Fruit fly (Drosophila melanogaster) whole organism, embryonic: ENCODE measurements around the gene RpL28.

Experiments used
- Aef1 ChIP-seq: fragments of 200-800 bp; sonication (Bioruptor generic); IDR thresholded peaks from 3 replicates; pipeline ENCODE4 v1.3.6; 2022; ENCODE audit warnings: missing biosample characterization, missing genetic modification characterization
- Blimp-1 ChIP-seq: fragments of 200-800 bp; sonication (Bioruptor generic); optimal IDR thresholded peaks from 3 replicates; lab custom pipeline; 2018; ENCODE audit warnings: missing biosample characterization, missing genetic modification characterization, mild to moderate bottlenecking, moderate library complexity, missing genetic modification reagents
- CG12155 ChIP-seq: fragments of 200-800 bp; sonication (Bioruptor generic); optimal IDR thresholded peaks from 3 replicates; lab custom pipeline; 2016; ENCODE audit warnings: missing biosample characterization, missing genetic modification characterization
- CG12299 ChIP-seq: fragments of 200-800 bp; sonication (Bioruptor generic); optimal IDR thresholded peaks from 2 replicates; lab custom pipeline; 2018; ENCODE audit warnings: missing biosample characterization, mild to moderate bottlenecking, missing genetic modification characterization
- CG14965 ChIP-seq: fragments of 200-800 bp; sonication (Bioruptor generic); optimal IDR thresholded peaks from 2 replicates; lab custom pipeline; 2016; ENCODE audit warnings: missing biosample characterization, missing genetic modification characterization, borderline replicate concordance
- CG1603 ChIP-seq: fragments of 200-800 bp; sonication (Bioruptor generic); optimal IDR thresholded peaks from 2 replicates; lab custom pipeline; 2019; ENCODE audit warnings: missing biosample characterization, mild to moderate bottlenecking, missing genetic modification characterization, moderate library complexity
- CG17612 ChIP-seq: fragments of 200-800 bp; sonication (Bioruptor generic); IDR thresholded peaks from 2 replicates; pipeline ENCODE4 v1.3.6; 2022; ENCODE audit warnings: missing biosample characterization, missing genetic modification characterization
- CG1832 ChIP-seq: fragments of 200-800 bp; sonication (Bioruptor generic); optimal IDR thresholded peaks from 2 replicates; lab custom pipeline; 2017; ENCODE audit warnings: missing biosample characterization, mild to moderate bottlenecking, missing genetic modification characterization, inconsistent platforms
- CG2712 ChIP-seq: fragments of 200-800 bp; optimal IDR thresholded peaks from 3 replicates; lab custom pipeline; 2019; ENCODE audit warnings: missing biosample characterization, mild to moderate bottlenecking, missing genetic modification characterization, moderate library complexity
- CG3163 ChIP-seq: fragments of 200-800 bp; sonication (Bioruptor generic); optimal IDR thresholded peaks from 3 replicates; lab custom pipeline; 2016; ENCODE audit warnings: missing biosample characterization, missing genetic modification characterization
- CG32532 ChIP-seq: fragments of 200-800 bp; sonication (Bioruptor generic); IDR thresholded peaks from 2 replicates; pipeline ENCODE4 v1.3.6; 2022; ENCODE audit warnings: missing biosample characterization, missing genetic modification characterization
- CG32772 ChIP-seq: fragments of 200-800 bp; sonication (Bioruptor generic); IDR thresholded peaks from 2 replicates; pipeline ENCODE4 v1.3.6; 2022; ENCODE audit warnings: missing biosample characterization, missing genetic modification characterization
- CG33213 ChIP-seq: fragments of 200-800 bp; sonication (Bioruptor generic); optimal IDR thresholded peaks from 3 replicates; lab custom pipeline; 2016; ENCODE audit warnings: missing biosample characterization, missing genetic modification characterization
- CG33557 ChIP-seq: fragments of 200-800 bp; sonication (Bioruptor generic); optimal IDR thresholded peaks from 2 replicates; lab custom pipeline; 2019; ENCODE audit warnings: missing biosample characterization, mild to moderate bottlenecking, missing genetic modification characterization, moderate library complexity
- CG3995 ChIP-seq: fragments of 200-800 bp; sonication (Bioruptor generic); optimal IDR thresholded peaks from 3 replicates; lab custom pipeline; 2016; ENCODE audit warnings: missing biosample characterization, missing genetic modification characterization
- CG4730 ChIP-seq: fragments of 200-800 bp; sonication (Bioruptor generic); IDR thresholded peaks from 2 replicates; pipeline ENCODE4 v1.3.6; 2022; ENCODE audit warnings: missing biosample characterization, missing genetic modification characterization
- CG7372 ChIP-seq: fragments of 200-800 bp; sonication (Bioruptor generic); IDR thresholded peaks from 2 replicates; pipeline ENCODE4 v1.3.6; 2022; ENCODE audit warnings: missing biosample characterization, missing genetic modification characterization
- CG8478 ChIP-seq: fragments of >200 bp; optimal IDR thresholded peaks from 2 replicates; lab custom pipeline; 2018
- Chrac-16 ChIP-seq: fragments of 200-800 bp; sonication (Bioruptor generic); optimal IDR thresholded peaks from 3 replicates; lab custom pipeline; 2016; ENCODE audit warnings: missing biosample characterization, missing genetic modification characterization
- Dfd ChIP-seq, 2 experiments: fragments of >200 bp; optimal IDR thresholded peaks; 2 replicates each; lab custom pipeline; 2017; ENCODE audit warnings: missing biosample characterization in 2 of 2, missing genetic modification characterization in 2 of 2
- Dip3 ChIP-seq: fragments of 200-800 bp; sonication (Bioruptor generic); optimal IDR thresholded peaks from 3 replicates; lab custom pipeline; 2016; ENCODE audit warnings: missing biosample characterization, missing genetic modification characterization
- Eip74EF ChIP-seq, 2 experiments: fragments of 200-800 bp in 1 of 2; fragments of >200 bp in 1 of 2; sonication (Bioruptor generic) in 1 of 2; optimal IDR thresholded peaks; 2 replicates each; lab custom pipeline; 2017 to 2019; ENCODE audit warnings: missing biosample characterization in 2 of 2, missing genetic modification characterization in 2 of 2, mild to moderate bottlenecking in 1 of 2, moderate library complexity in 1 of 2
- Fer2 ChIP-seq: fragments of 200-800 bp; sonication (Bioruptor generic); optimal IDR thresholded peaks from 2 replicates; lab custom pipeline; 2018; ENCODE audit warnings: missing biosample characterization, mild to moderate bottlenecking, missing genetic modification characterization, moderate library complexity
- H2.0 ChIP-seq: fragments of 200-800 bp; sonication (Bioruptor generic); IDR thresholded peaks from 2 replicates; pipeline ENCODE4 v1.3.6; 2022; ENCODE audit warnings: missing biosample characterization, missing genetic modification characterization
- HLH3B ChIP-seq: fragments of 200-800 bp; sonication (Bioruptor generic); IDR thresholded peaks from 2 replicates; pipeline ENCODE4 v1.3.6; 2022; ENCODE audit warnings: missing biosample characterization, missing genetic modification characterization
- Hr3 ChIP-seq: fragments of 200-800 bp; sonication (Bioruptor generic); optimal IDR thresholded peaks from 3 replicates; lab custom pipeline; 2016; ENCODE audit warnings: missing biosample characterization, missing genetic modification characterization
- Oaz ChIP-seq: fragments of 200-800 bp; sonication (Bioruptor generic); IDR thresholded peaks from 2 replicates; pipeline ENCODE4 v1.3.6; 2022; ENCODE audit warnings: missing biosample characterization, missing genetic modification characterization
- Opbp ChIP-seq: fragments of 200-800 bp; sonication (Bioruptor generic); IDR thresholded peaks from 3 replicates; pipeline ENCODE4 v1.3.6; 2022; ENCODE audit warnings: missing biosample characterization, missing genetic modification characterization; ENCODE audit not compliant: partially characterized antibody
- Ptx1 ChIP-seq: fragments of 200-800 bp; sonication (Bioruptor generic); IDR thresholded peaks from 2 replicates; pipeline ENCODE4 v1.3.6; 2022; ENCODE audit warnings: missing biosample characterization, missing genetic modification characterization
- Sox100B ChIP-seq: fragments of 200-800 bp; sonication (Bioruptor generic); optimal IDR thresholded peaks from 3 replicates; lab custom pipeline; 2018; ENCODE audit warnings: missing biosample characterization, mild to moderate bottlenecking, missing genetic modification characterization
- Tbp ChIP-seq: fragments of >200 bp; optimal IDR thresholded peaks from 2 replicates; lab custom pipeline; 2018; ENCODE audit warnings: missing biosample characterization, missing genetic modification characterization
- Trl ChIP-seq, 3 experiments: fragments of >200 bp in 2 of 3; fragments of 200-800 bp in 1 of 3; sonication (Bioruptor generic) in 1 of 3; optimal IDR thresholded peaks; 2 replicates in 1 of 3; 3 replicates in 2 of 3; lab custom pipeline; 2016 to 2017; ENCODE audit warnings: missing biosample characterization in 1 of 3, missing genetic modification characterization in 1 of 3
- bowl ChIP-seq: fragments of 200-800 bp; sonication (Bioruptor generic); IDR thresholded peaks from 2 replicates; pipeline ENCODE4 v1.3.6; 2022; ENCODE audit warnings: missing biosample characterization, missing genetic modification characterization
- br ChIP-seq: fragments of >200 bp; optimal IDR thresholded peaks from 2 replicates; lab custom pipeline; 2017
- ci ChIP-seq: fragments of 200-800 bp; sonication (Bioruptor generic); IDR thresholded peaks from 3 replicates; pipeline ENCODE4 v1.3.6; 2022; ENCODE audit warnings: missing biosample characterization, missing genetic modification characterization
- dimm ChIP-seq: fragments of 200-800 bp; sonication (Bioruptor generic); IDR thresholded peaks from 2 replicates; pipeline ENCODE4 v1.3.6; 2022; ENCODE audit warnings: missing biosample characterization, missing genetic modification characterization
- emc ChIP-seq: fragments of 200-800 bp; sonication (Bioruptor generic); optimal IDR thresholded peaks from 2 replicates; lab custom pipeline; 2016; ENCODE audit warnings: missing biosample characterization, missing genetic modification characterization
- eyg ChIP-seq: fragments of 200-800 bp; sonication (Bioruptor generic); optimal IDR thresholded peaks from 3 replicates; lab custom pipeline; 2016; ENCODE audit warnings: missing biosample characterization, missing genetic modification characterization
- fd96Cb ChIP-seq: fragments of 200-800 bp; sonication (Bioruptor generic); optimal IDR thresholded peaks from 2 replicates; lab custom pipeline; 2018; ENCODE audit warnings: missing biosample characterization, mild to moderate bottlenecking, missing genetic modification characterization, moderate library complexity
- kay ChIP-seq: fragments of 200-800 bp; sonication (Bioruptor generic); optimal IDR thresholded peaks from 2 replicates; lab custom pipeline; 2016; ENCODE audit warnings: missing biosample characterization, missing genetic modification characterization
- mirr ChIP-seq: fragments of 200-800 bp; sonication (Bioruptor generic); optimal IDR thresholded peaks from 3 replicates; lab custom pipeline; 2018; ENCODE audit warnings: missing biosample characterization, mild to moderate bottlenecking, missing genetic modification characterization
- pita ChIP-seq: fragments of 200-800 bp; sonication (Bioruptor generic); optimal IDR thresholded peaks from 2 replicates; lab custom pipeline; 2017; ENCODE audit warnings: missing biosample characterization, mild to moderate bottlenecking, missing genetic modification characterization
- ranshi ChIP-seq: fragments of 200-800 bp; sonication (Bioruptor generic); IDR thresholded peaks from 2 replicates; pipeline ENCODE4 v1.3.6; 2022; ENCODE audit warnings: missing biosample characterization, missing genetic modification characterization
- schlank ChIP-seq: fragments of 200-800 bp; sonication (Bioruptor generic); optimal IDR thresholded peaks from 2 replicates; lab custom pipeline; 2018; ENCODE audit warnings: missing biosample characterization, mild to moderate bottlenecking, missing genetic modification characterization
- sna ChIP-seq: fragments of 200-800 bp; sonication (Bioruptor generic); IDR thresholded peaks from 2 replicates; pipeline ENCODE4 v1.3.6; 2022; ENCODE audit warnings: missing biosample characterization, missing genetic modification characterization; ENCODE audit not compliant: partially characterized antibody
- twi ChIP-seq: fragments of 200-800 bp; optimal IDR thresholded peaks from 2 replicates; lab custom pipeline; 2019; ENCODE audit warnings: missing biosample characterization, mild to moderate bottlenecking, missing genetic modification characterization, moderate library complexity
- unpg ChIP-seq: fragments of 200-800 bp; sonication (Bioruptor generic); optimal IDR thresholded peaks from 3 replicates; lab custom pipeline; 2018; ENCODE audit warnings: missing biosample characterization, mild to moderate bottlenecking, missing genetic modification characterization, moderate library complexity
- zen ChIP-seq: fragments of 200-800 bp; sonication (Bioruptor generic); optimal IDR thresholded peaks from 3 replicates; lab custom pipeline; 2018; ENCODE audit warnings: missing biosample characterization, mild to moderate bottlenecking, missing genetic modification characterization, moderate library complexity
- zen2 ChIP-seq: fragments of 200-800 bp; sonication (Bioruptor generic); IDR thresholded peaks from 3 replicates; pipeline ENCODE4 v1.3.6; 2022; ENCODE audit warnings: missing biosample characterization, missing genetic modification characterization; ENCODE audit not compliant: partially characterized antibody

Gene RpL28

dm6 chr3L:3198447-3199402 is 24.0 kb downstream of the RpL28 start, which contains the start of the genes CG32276 and gry (continued):
- TF ChIP-seq bowl (GFP tag; lab: Robert Waterston, UW) (no peak), CG8478 (lab: Kevin White, UChicago) (no peak), Hr3 (peak; percentile 70), Blimp-1 (GFP tag; lab: Kevin White, UChicago) (no peak), schlank (tag; lab: Kevin White, UChicago) (no peak), CG7372 (peak; percentile 66; the same call in 1 of the 2 replicates), CG33213 (peak; percentile 81), fd96Cb (tag; lab: Kevin White, UChicago) (peak; percentile 57), CG14965 (GFP tag; lab: Kevin White, UChicago) (no peak), zen (tag; lab: Kevin White, UChicago) (peak; percentile 69), eyg (GFP tag; lab: Kevin White, UChicago) (peak; percentile 54), Oaz (GFP tag; lab: Robert Waterston, UW) (peak; percentile 60), Chrac-16 (peak; percentile 79), mirr (GFP tag; lab: Kevin White, UChicago) (peak; percentile 70), CG3163 (GFP tag; lab: Kevin White, UChicago) (peak; percentile 61), pita (GFP tag; lab: Kevin White, UChicago) (no peak), unpg (peak; percentile 72), CG33557 (GFP tag; lab: Kevin White, UChicago) (peak; percentile 54), CG3995 (peak; percentile 91), br (lab: Kevin White, UChicago) (no peak), ci (GFP tag; lab: Robert Waterston, UW) (peak; percentile 66; the same call in 2 of the 3 replicates), H2.0 (GFP tag; lab: Robert Waterston, UW) (no peak; the same call in 1 of the 2 replicates), CG12299 (tag; lab: Kevin White, UChicago) (peak; percentile 68), Dip3 (GFP tag; lab: Kevin White, UChicago) (peak; percentile 71), dimm (GFP tag; lab: Robert Waterston, UW) (no peak), CG32772 (GFP tag; lab: Robert Waterston, UW) (peak; percentile 73), CG4730 (GFP tag; lab: Robert Waterston, UW) (peak; percentile 47), Aef1 (GFP tag; lab: Robert Waterston, UW) (peak; percentile 70), kay (GFP tag; lab: Kevin White, UChicago) (peak; percentile 83), Eip74EF (GFP tag; optimal IDR thresholded peaks at IDR 0.05; lab: Kevin White, UChicago) (no peak), Sox100B (GFP tag; lab: Kevin White, UChicago) (no peak), emc (GFP tag; lab: Kevin White, UChicago) (peak; percentile 48), CG2712 (tag; lab: Kevin White, UChicago) (peak; percentile 85), HLH3B (peak; percentile 54), Tbp (GFP tag; lab: Kevin White, UChicago) (peak; percentile 57), CG17612 (no peak), CG12155 (GFP tag; lab: Kevin White, UChicago) (peak; percentile 86), Ptx1 (GFP tag; lab: Robert Waterston, UW) (peak; percentile 77), ranshi (peak; percentile 44), Dfd (GFP tag; optimal IDR thresholded peaks at IDR 0.05; lab: Kevin White, UChicago) (no peak), twi (peak; percentile 61), CG1832 (GFP tag; lab: Kevin White, UChicago) (no peak), zen2 (GFP tag; lab: Robert Waterston, UW) (no peak), Opbp (GFP tag; lab: Robert Waterston, UW) (no peak), Trl (optimal IDR thresholded peaks at IDR 0.05; lab: Kevin White, UChicago) (peak in 1 of 2 experiments; percentile 14), Trl (GFP tag; optimal IDR thresholded peaks at IDR 0.05; lab: Kevin White, UChicago) (peak; percentile 85), sna (no peak), CG1603 (tag; lab: Kevin White, UChicago) (peak; percentile 86), CG32532 (GFP tag; lab: Robert Waterston, UW) (peak; percentile 81), Fer2 (tag; lab: Kevin White, UChicago) (peak; percentile 42)
